ENCODE assay signal across 5 fruit fly cellular contexts in genomic region chr3R:30842639-30843476, dm6.
TF ChIP-seq lines count a peak whose summit lies in the region.

No protein-coding gene starts in this region.

- TF ChIP-seq CTCF in whole organism, embryonic (GFP tag; optimal IDR thresholded peaks at IDR 0.05; lab: Kevin White, UChicago): no peak

TF ChIP-seq in whole organism, 6 proteins besides CTCF, POLR2A, EP300 and RAD21:
- peak; percentile 24 for TF ChIP-seq Dll (optimal IDR thresholded peaks at IDR 0.05; lab: Kevin White, UChicago)
- no peak for TF ChIP-seq psq (optimal IDR thresholded peaks at IDR 0.05; lab: Kevin White, UChicago)
- TF ChIP-seq CG8478 (optimal IDR thresholded peaks at IDR 0.05; lab: Kevin White, UChicago): no peak
- no peak for TF ChIP-seq pan (optimal IDR thresholded peaks at IDR 0.05; lab: Kevin White, UChicago)
- TF ChIP-seq EcR (GFP tag; optimal IDR thresholded peaks at IDR 0.05; lab: Kevin White, UChicago): peak in 1 of 2 experiments; percentile 27
- TF ChIP-seq usp (GFP tag; optimal IDR thresholded peaks at IDR 0.05; lab: Kevin White, UChicago): no peak

TF ChIP-seq in whole organism, embryonic, 481 proteins besides CTCF, POLR2A, EP300 and RAD21:
- TF ChIP-seq nom (GFP tag; optimal IDR thresholded peaks at IDR 0.05; lab: Kevin White, UChicago) (peak; percentile 41), tgo (GFP tag; IDR thresholded peaks at IDR 0.05; lab: Robert Waterston, UW) (no peak), stc (GFP tag; IDR thresholded peaks at IDR 0.05; lab: Robert Waterston, UW) (no peak), D19A (tag; optimal IDR thresholded peaks at IDR 0.05; lab: Kevin White, UChicago) (peak; percentile 43), Hsf (GFP tag; optimal IDR thresholded peaks at IDR 0.05; lab: Kevin White, UChicago) (no peak), CG10654 (GFP tag; optimal IDR thresholded peaks at IDR 0.05; lab: Kevin White, UChicago) (no peak), Ets65A (GFP tag; lab: Kevin White, UChicago) (peak; percentile 93), E2f1 (GFP tag; IDR thresholded peaks at IDR 0.05; lab: Robert Waterston, UW) (no peak), dmrt99B (tag; optimal IDR thresholded peaks at IDR 0.05; lab: Kevin White, UChicago) (no peak), sens (GFP tag; lab: Kevin White, UChicago) (peak; percentile 42), nerfin-2 (GFP tag; IDR thresholded peaks at IDR 0.05; lab: Robert Waterston, UW; ENCODE audit: partially characterized antibody) (no peak), bab2 (GFP tag; optimal IDR thresholded peaks at IDR 0.05; lab: Kevin White, UChicago) (no peak)

TF ChIP-seq in whole organism, prepupa, 60 proteins besides CTCF, POLR2A, EP300 and RAD21 (continues in another document):
- TF ChIP-seq acj6 (GFP tag; optimal IDR thresholded peaks at IDR 0.05; lab: Kevin White, UChicago) (peak; percentile 69), CG9139 (GFP tag; optimal IDR thresholded peaks at IDR 0.05; lab: Kevin White, UChicago) (peak; percentile 53), CG7368 (GFP tag; optimal IDR thresholded peaks at IDR 0.05; lab: Kevin White, UChicago) (no peak), CG4318 (GFP tag; optimal IDR thresholded peaks at IDR 0.05; lab: Kevin White, UChicago) (no peak), CG11294 (GFP tag; IDR thresholded peaks at IDR 0.05; lab: Robert Waterston, UW) (no peak), CG16779 (tag; optimal IDR thresholded peaks at IDR 0.05; lab: Kevin White, UChicago) (peak; percentile 33), fd59A (GFP tag; optimal IDR thresholded peaks at IDR 0.05; lab: Kevin White, UChicago) (peak; percentile 77), topi (GFP tag; optimal IDR thresholded peaks at IDR 0.05; lab: Kevin White, UChicago) (peak; percentile 40), CG11902 (GFP tag; optimal IDR thresholded peaks at IDR 0.05; lab: Kevin White, UChicago) (peak; percentile 27), Eip75B (GFP tag; optimal IDR thresholded peaks at IDR 0.05; lab: Kevin White, UChicago) (no peak), vri (GFP tag; optimal IDR thresholded peaks at IDR 0.05; lab: Kevin White, UChicago) (no peak), Sox15 (GFP tag; optimal IDR thresholded peaks at IDR 0.05; lab: Kevin White, UChicago) (peak; percentile 32), ss (GFP tag; optimal IDR thresholded peaks at IDR 0.05; lab: Kevin White, UChicago) (peak; percentile 81 to 87), spab (GFP tag; optimal IDR thresholded peaks at IDR 0.05; lab: Kevin White, UChicago) (peak; percentile 74), Lpt (GFP tag; optimal IDR thresholded peaks at IDR 0.05; lab: Kevin White, UChicago) (no peak), pdm3 (GFP tag; optimal IDR thresholded peaks at IDR 0.05; lab: Kevin White, UChicago) (no peak), CG3919 (GFP tag; optimal IDR thresholded peaks at IDR 0.05; lab: Kevin White, UChicago) (peak; percentile 60), Sox14 (GFP tag; optimal IDR thresholded peaks at IDR 0.05; lab: Kevin White, UChicago) (peak; percentile 42), Blimp-1 (GFP tag; optimal IDR thresholded peaks at IDR 0.05; lab: Kevin White, UChicago) (peak; percentile 19), net (GFP tag; optimal IDR thresholded peaks at IDR 0.05; lab: Kevin White, UChicago) (peak; percentile 53), CG3032 (tag; optimal IDR thresholded peaks at IDR 0.05; lab: Kevin White, UChicago) (peak; percentile 85), CG15336 (GFP tag; IDR thresholded peaks at IDR 0.05; lab: Robert Waterston, UW) (no peak), Hr4 (GFP tag; optimal IDR thresholded peaks at IDR 0.05; lab: Kevin White, UChicago) (no peak), Met (GFP tag; optimal IDR thresholded peaks at IDR 0.05; lab: Kevin White, UChicago) (peak; percentile 49), CG10669 (GFP tag; optimal IDR thresholded peaks at IDR 0.05; lab: Kevin White, UChicago) (peak; percentile 77), CG32006 (GFP tag; optimal IDR thresholded peaks at IDR 0.05; lab: Kevin White, UChicago) (peak; percentile 11)

TF ChIP-seq in whole organism, pupa, 21 proteins besides CTCF, POLR2A, EP300 and RAD21:
- TF ChIP-seq CG9948 (tag; optimal IDR thresholded peaks at IDR 0.05; lab: Kevin White, UChicago) (peak; percentile 81), CG14655 (GFP tag; optimal IDR thresholded peaks at IDR 0.05; lab: Kevin White, UChicago) (peak; percentile 48), rn (GFP tag; IDR thresholded peaks at IDR 0.05; lab: Robert Waterston, UW) (no peak), CG4496 (GFP tag; IDR thresholded peaks at IDR 0.05; lab: Robert Waterston, UW) (no peak; the same call in 2 of the 3 replicates), CG13204 (GFP tag; optimal IDR thresholded peaks at IDR 0.05; lab: Kevin White, UChicago) (peak; percentile 29), EcR (GFP tag; optimal IDR thresholded peaks at IDR 0.05; lab: Kevin White, UChicago) (peak; percentile 94), Pif1B (GFP tag; optimal IDR thresholded peaks at IDR 0.05; lab: Kevin White, UChicago) (peak; percentile 56), CG32121 (GFP tag; IDR thresholded peaks at IDR 0.05; lab: Robert Waterston, UW) (no peak), CG15710 (tag; optimal IDR thresholded peaks at IDR 0.05; lab: Kevin White, UChicago) (peak; percentile 86), Pif1A (GFP tag; optimal IDR thresholded peaks at IDR 0.05; lab: Kevin White, UChicago) (peak; percentile 38), CG8159 (tag; optimal IDR thresholded peaks at IDR 0.05; lab: Kevin White, UChicago) (peak; percentile 89), D1 (tag; optimal IDR thresholded peaks at IDR 0.05; lab: Kevin White, UChicago) (peak; percentile 84), CG17806 (tag; optimal IDR thresholded peaks at IDR 0.05; lab: Kevin White, UChicago) (peak; percentile 76), CG8301 (tag; optimal IDR thresholded peaks at IDR 0.05; lab: Kevin White, UChicago) (peak; percentile 15), CG12605 (GFP tag; IDR thresholded peaks at IDR 0.05; lab: Robert Waterston, UW) (no peak), CG10348 (GFP tag; IDR thresholded peaks at IDR 0.05; lab: Robert Waterston, UW) (no peak), Snoo (tag; optimal IDR thresholded peaks at IDR 0.05; lab: Kevin White, UChicago) (peak; percentile 74), Ets98B (GFP tag; IDR thresholded peaks at IDR 0.05; lab: Robert Waterston, UW) (no peak), CG34367 (tag; optimal IDR thresholded peaks at IDR 0.05; lab: Kevin White, UChicago) (peak; percentile 81), fd96Ca (GFP tag; IDR thresholded peaks at IDR 0.05; lab: Robert Waterston, UW) (no peak), gl (tag; optimal IDR thresholded peaks at IDR 0.05; lab: Kevin White, UChicago) (peak; percentile 14)

TF ChIP-seq in whole organism, wandering third instar larva, 38 proteins besides CTCF, POLR2A, EP300 and RAD21 (continues in another document):
- TF ChIP-seq CG9705 (GFP tag; optimal IDR thresholded peaks at IDR 0.05; lab: Kevin White, UChicago): no peak
- no peak for TF ChIP-seq Rel (GFP tag; optimal IDR thresholded peaks at IDR 0.05; lab: Kevin White, UChicago)
- TF ChIP-seq Rel (tag; optimal IDR thresholded peaks at IDR 0.05; lab: Kevin White, UChicago): no peak
- no peak for TF ChIP-seq ey (GFP tag; optimal IDR thresholded peaks at IDR 0.05; lab: Kevin White, UChicago)
- TF ChIP-seq fru (GFP tag; optimal IDR thresholded peaks at IDR 0.05; lab: Kevin White, UChicago): peak; percentile 21
- TF ChIP-seq dsf (GFP tag; optimal IDR thresholded peaks at IDR 0.05; lab: Kevin White, UChicago; ENCODE audit: borderline replicate concordance): no peak
- TF ChIP-seq Hr83 (GFP tag; optimal IDR thresholded peaks at IDR 0.05; lab: Kevin White, UChicago; ENCODE audit: poor library complexity, severe bottlenecking): no peak
- peak; percentile 5 for TF ChIP-seq dmrt93B (GFP tag; optimal IDR thresholded peaks at IDR 0.05; lab: Kevin White, UChicago)
- TF ChIP-seq foxo (GFP tag; optimal IDR thresholded peaks at IDR 0.05; lab: Kevin White, UChicago): peak in 1 of 2 experiments; percentile 53
- no peak for TF ChIP-seq lola (GFP tag; optimal IDR thresholded peaks at IDR 0.05; lab: Kevin White, UChicago)
- TF ChIP-seq Sp1 (GFP tag; optimal IDR thresholded peaks at IDR 0.05; lab: Kevin White, UChicago): peak; percentile 70
- no peak for TF ChIP-seq dl (GFP tag; optimal IDR thresholded peaks at IDR 0.05; lab: Kevin White, UChicago; ENCODE audit: insufficient read depth in 1 of 2, partially characterized antibody in 2 of 2)
- no peak for TF ChIP-seq Hr78 (GFP tag; optimal IDR thresholded peaks at IDR 0.05; lab: Kevin White, UChicago)
- TF ChIP-seq Jra (GFP tag; optimal IDR thresholded peaks at IDR 0.05; lab: Kevin White, UChicago): no peak
- no peak for TF ChIP-seq Hnf4 (GFP tag; optimal IDR thresholded peaks at IDR 0.05; lab: Kevin White, UChicago)
- no peak for TF ChIP-seq GATAd (GFP tag; optimal IDR thresholded peaks at IDR 0.05; lab: Kevin White, UChicago)
- peak; percentile 66 for TF ChIP-seq psq (GFP tag; optimal IDR thresholded peaks at IDR 0.05; lab: Kevin White, UChicago)
- TF ChIP-seq Abd-B (GFP tag; optimal IDR thresholded peaks at IDR 0.05; lab: Kevin White, UChicago): no peak
- TF ChIP-seq Myc (optimal IDR thresholded peaks at IDR 0.05; lab: Kevin White, UChicago): no peak
- peak; percentile 38 for TF ChIP-seq woc (GFP tag; optimal IDR thresholded peaks at IDR 0.05; lab: Kevin White, UChicago)
- peak; percentile 37 for TF ChIP-seq rgr (GFP tag; optimal IDR thresholded peaks at IDR 0.05; lab: Kevin White, UChicago)
- no peak for TF ChIP-seq Mio (GFP tag; optimal IDR thresholded peaks at IDR 0.05; lab: Kevin White, UChicago)
- TF ChIP-seq HLH106 (tag; optimal IDR thresholded peaks at IDR 0.05; lab: Kevin White, UChicago): peak; percentile 65
- TF ChIP-seq CrebA (GFP tag; optimal IDR thresholded peaks at IDR 0.05; lab: Kevin White, UChicago; ENCODE audit: borderline replicate concordance): no peak
- peak; percentile 48 for TF ChIP-seq OdsH (GFP tag; optimal IDR thresholded peaks at IDR 0.05; lab: Kevin White, UChicago)
- no peak for TF ChIP-seq jim (GFP tag; optimal IDR thresholded peaks at IDR 0.05; lab: Kevin White, UChicago)
- TF ChIP-seq brk (GFP tag; optimal IDR thresholded peaks at IDR 0.05; lab: Kevin White, UChicago): no peak
- no peak for TF ChIP-seq usp (GFP tag; optimal IDR thresholded peaks at IDR 0.05; lab: Kevin White, UChicago)
- TF ChIP-seq h (GFP tag; optimal IDR thresholded peaks at IDR 0.05; lab: Kevin White, UChicago): no peak
- TF ChIP-seq Vsx2 (GFP tag; optimal IDR thresholded peaks at IDR 0.05; lab: Kevin White, UChicago; ENCODE audit: partially characterized antibody): no peak
- TF ChIP-seq pan (optimal IDR thresholded peaks at IDR 0.05; lab: Kevin White, UChicago): no peak
- TF ChIP-seq CG32264 (GFP tag; optimal IDR thresholded peaks at IDR 0.05; lab: Kevin White, UChicago): no peak
- TF ChIP-seq br (GFP tag; optimal IDR thresholded peaks at IDR 0.05; lab: Kevin White, UChicago): peak; percentile 15
- TF ChIP-seq sv (GFP tag; optimal IDR thresholded peaks at IDR 0.05; lab: Kevin White, UChicago): no peak
- no peak for TF ChIP-seq tai (GFP tag; optimal IDR thresholded peaks at IDR 0.05; lab: Kevin White, UChicago)
- TF ChIP-seq Dif (GFP tag; optimal IDR thresholded peaks at IDR 0.05; lab: Kevin White, UChicago; ENCODE audit: partially characterized antibody): no peak
